Worm (Caenorhabditis elegans): Measurements from ENCODE around the gene B0432.7.
A peak's percentile ranks its signal among the peaks of the same experiment; 100 is the strongest.

Gene B0432.7

DNA sequence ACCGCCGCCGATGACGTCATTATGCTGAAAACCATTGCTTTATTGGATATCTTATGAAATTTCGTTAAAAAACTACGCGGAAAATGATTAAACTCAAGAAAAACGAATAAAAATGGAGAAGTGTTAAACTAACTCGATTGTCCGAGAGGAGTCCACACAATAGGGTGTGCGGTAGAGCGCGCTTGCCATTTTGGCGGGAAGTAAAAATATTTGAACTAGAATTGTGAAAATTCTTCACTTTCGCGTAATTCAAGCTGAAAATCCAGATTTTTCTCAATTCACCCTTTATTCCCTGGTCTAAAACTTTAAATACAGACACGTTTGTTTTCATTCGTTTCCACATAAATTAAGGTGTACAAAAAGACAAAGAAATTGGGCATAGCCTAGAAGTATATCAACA is 57.2 kb downstream of the B0432.7 start, which contains the start of gene F48A11.4 (continued):
- peak; percentile 69 for TF ChIP-seq nhr-10 (tag; optimal IDR thresholded peaks at IDR 0.05)
- TF ChIP-seq mab-5 (tag; optimal IDR thresholded peaks at IDR 0.05): peak; percentile 91
- no peak for TF ChIP-seq elt-3 (tag; optimal IDR thresholded peaks at IDR 0.05)
- TF ChIP-seq unc-62 (GFP tag; optimal IDR thresholded peaks at IDR 0.05): no peak
- TF ChIP-seq sma-9 (GFP tag; optimal IDR thresholded peaks at IDR 0.05): peak; percentile 92
- no peak for TF ChIP-seq sma-9 (tag; optimal IDR thresholded peaks at IDR 0.05)
- peak; percentile 96 for TF ChIP-seq sma-3 (GFP tag; optimal IDR thresholded peaks at IDR 0.05)
- peak; percentile 61 for TF ChIP-seq zag-1 (tag; optimal IDR thresholded peaks at IDR 0.05)
- TF ChIP-seq skn-1 (tag; optimal IDR thresholded peaks at IDR 0.05): peak; percentile 35
- TF ChIP-seq elt-1 (tag; optimal IDR thresholded peaks at IDR 0.05): no peak
- TF ChIP-seq aly-2 (tag; optimal IDR thresholded peaks at IDR 0.05): no peak
